Fruit fly (Drosophila melanogaster) S2 (cell line): ENCODE measurements around the gene RabGGTa.

Experiments used
- CG8478 ChIP-seq: fragments of >200 bp; optimal IDR thresholded peaks from 2 replicates; lab custom pipeline; 2018
- CTCF ChIP-seq, 2 experiments: fragments of >200 bp; optimal IDR thresholded peaks; 2 replicates each; lab custom pipeline; 2018

DNA sequence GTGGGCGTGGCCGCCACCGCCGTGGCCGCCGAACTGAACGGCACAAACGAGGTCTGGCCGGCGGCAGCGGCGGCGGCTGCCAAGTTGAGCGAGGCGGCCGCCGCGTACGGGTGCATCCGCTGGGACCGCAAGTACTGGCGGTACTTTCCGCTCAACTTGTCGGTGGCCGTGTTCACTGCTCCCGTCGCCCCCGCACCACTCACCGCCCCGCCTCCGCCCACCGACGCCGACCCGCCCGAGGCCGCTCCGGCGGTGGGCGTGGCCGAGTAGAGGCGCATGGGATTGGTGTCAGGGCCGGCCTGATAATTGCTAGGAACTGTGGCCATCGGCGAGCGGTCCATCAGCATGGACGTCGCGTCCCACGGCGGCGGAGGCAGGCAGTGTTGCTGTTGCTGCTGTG is 43.5 kb upstream of the RabGGTa start:
- no peak for TF ChIP-seq CTCF (optimal IDR thresholded peaks at IDR 0.05; lab: Kevin White, UChicago)
- no peak for TF ChIP-seq CG8478 (lab: Kevin White, UChicago)
